Worm (Caenorhabditis elegans): ENCODE measurements around the gene ymel-1.
A peak's percentile ranks its signal among the peaks of the same experiment; 100 is the strongest.

The ymel-1 gene

DNA sequence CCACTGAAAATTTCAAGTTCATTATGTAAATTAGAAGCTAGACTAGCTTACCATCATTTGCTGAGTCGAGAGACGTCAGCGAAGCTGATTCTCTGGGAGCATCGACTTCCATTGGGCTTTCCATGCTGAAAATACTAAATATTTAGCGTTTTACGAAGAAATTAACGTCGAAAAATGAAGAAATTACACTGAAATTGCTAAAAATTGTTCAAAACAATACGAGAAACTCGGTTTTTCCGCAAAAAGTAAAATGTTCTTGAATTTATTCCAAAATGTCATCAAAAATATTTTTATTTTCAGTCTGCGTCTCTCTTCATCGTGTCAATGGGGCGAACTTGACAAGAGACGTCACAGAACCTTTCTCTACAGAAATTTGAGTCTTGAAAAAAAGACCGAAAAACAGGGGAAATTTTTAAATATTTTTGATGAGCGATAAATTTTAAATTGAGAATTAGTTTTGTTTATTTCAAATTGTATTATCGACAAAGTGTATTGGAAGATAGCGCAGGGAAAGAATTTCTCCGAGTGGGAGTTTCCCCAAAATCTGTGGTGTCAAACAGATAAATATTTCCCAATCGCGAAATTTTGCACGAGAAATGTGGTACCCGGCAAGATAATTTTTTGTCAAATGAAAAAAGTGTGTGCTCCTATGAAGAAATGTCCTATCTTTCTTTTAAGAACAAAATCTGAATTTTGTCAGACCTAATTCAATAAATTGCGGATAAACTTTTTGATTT, 44.7 kb downstream of the ymel-1 start, which contains the start of gene ecps-1 (continued):
- TF ChIP-seq mxl-3 (GFP tag; optimal IDR thresholded peaks at IDR 0.05): peak; percentile 74
- peak in 1 of 2 experiments; percentile 92 for TF ChIP-seq hif-1 (tag; optimal IDR thresholded peaks at IDR 0.05)
- TF ChIP-seq unc-130 (GFP tag; optimal IDR thresholded peaks at IDR 0.05): peak; percentile 94
- TF ChIP-seq mdt-29 (GFP tag; IDR thresholded peaks at IDR 0.05): peak; percentile 64
- no peak for TF ChIP-seq egl-27 (tag; optimal IDR thresholded peaks at IDR 0.05)
- TF ChIP-seq daf-8 (GFP tag; IDR thresholded peaks at IDR 0.05): no peak
- TF ChIP-seq mdl-1 (tag; optimal IDR thresholded peaks at IDR 0.05): peak; percentile 61 to 75
- no peak for TF ChIP-seq ceh-28 (tag; optimal IDR thresholded peaks at IDR 0.05)
- TF ChIP-seq php-3 (GFP tag; IDR thresholded peaks at IDR 0.05): 0 out of 2 replicates have a peak, but pooled peaks have one; percentile 32
- TF ChIP-seq lin-38 (GFP tag; IDR thresholded peaks at IDR 0.05): peak; percentile 99
- TF ChIP-seq ceh-44 (GFP tag; IDR thresholded peaks at IDR 0.05): peak; percentile 80; the same call in 1 of the 2 replicates
- TF ChIP-seq hlh-30 (tag; optimal IDR thresholded peaks at IDR 0.05; ENCODE audit: insufficient read depth): no peak
- no peak for TF ChIP-seq attf-4 (tag; optimal IDR thresholded peaks at IDR 0.05)
- no peak; a peak in 1 of 4 replicates for TF ChIP-seq madf-5 (GFP tag; IDR thresholded peaks at IDR 0.05)
- TF ChIP-seq aly-2 (tag; optimal IDR thresholded peaks at IDR 0.05): no peak
- peak; percentile 79 for TF ChIP-seq nhr-6 (tag; optimal IDR thresholded peaks at IDR 0.05)
- no peak for TF ChIP-seq spr-3 (GFP tag; optimal IDR thresholded peaks at IDR 0.05)
- no peak for TF ChIP-seq ctbp-1 (GFP tag; IDR thresholded peaks at IDR 0.05)
- TF ChIP-seq mep-1 (tag; optimal IDR thresholded peaks at IDR 0.05): peak; percentile 94
- peak; percentile 26 for TF ChIP-seq fkh-10 (GFP tag; optimal IDR thresholded peaks at IDR 0.05)
- peak; percentile 61 for TF ChIP-seq nhr-11 (tag; optimal IDR thresholded peaks at IDR 0.05)
- TF ChIP-seq egl-43 (GFP tag; IDR thresholded peaks at IDR 0.05): no peak
- TF ChIP-seq ztf-11 (tag; optimal IDR thresholded peaks at IDR 0.05): no peak
- TF ChIP-seq nhr-102 (tag; optimal IDR thresholded peaks at IDR 0.05): no peak
- peak; percentile 75 for TF ChIP-seq hmg-1.1 (GFP tag; IDR thresholded peaks at IDR 0.05)
- TF ChIP-seq F10B5.3 (tag; optimal IDR thresholded peaks at IDR 0.05): no peak
- no peak for TF ChIP-seq R02D3.7 (tag; optimal IDR thresholded peaks at IDR 0.05)
- TF ChIP-seq ceh-82 (tag; optimal IDR thresholded peaks at IDR 0.05): no peak
- TF ChIP-seq spr-1 (tag; optimal IDR thresholded peaks at IDR 0.05): no peak
- TF ChIP-seq zag-1 (tag; optimal IDR thresholded peaks at IDR 0.05): no peak

- TF ChIP-seq zag-1 (tag; optimal IDR thresholded peaks at IDR 0.05): no peak
- TF ChIP-seq fos-1 (tag; optimal IDR thresholded peaks at IDR 0.05): no peak
- no peak for TF ChIP-seq nhr-237 (tag; optimal IDR thresholded peaks at IDR 0.05)
- no peak for TF ChIP-seq unc-62 (GFP tag; optimal IDR thresholded peaks at IDR 0.05 in 1 of 2)
- TF ChIP-seq unc-62 (tag; optimal IDR thresholded peaks at IDR 0.05): no peak
- TF ChIP-seq lin-15B (tag; optimal IDR thresholded peaks at IDR 0.05): peak; percentile 72
- peak; percentile 98 for TF ChIP-seq ceh-44 (GFP tag; IDR thresholded peaks at IDR 0.05)
- 0 out of 2 replicates have a peak, but pooled peaks have one; percentile 63 for TF ChIP-seq tag-97 (GFP tag; IDR thresholded peaks at IDR 0.05)
- peak; percentile 97 for TF ChIP-seq mxl-3 (GFP tag; optimal IDR thresholded peaks at IDR 0.05)
- TF ChIP-seq Y105C5A.15 (GFP tag; IDR thresholded peaks at IDR 0.05): 0 out of 2 replicates have a peak, but pooled peaks have one; percentile 80
- TF ChIP-seq Y75B8A.6 (GFP tag; IDR thresholded peaks at IDR 0.05): peak; percentile 71; the same call in 1 of the 2 replicates
- TF ChIP-seq dmd-6 (GFP tag; IDR thresholded peaks at IDR 0.05): peak; percentile 87
- TF ChIP-seq daf-12 (tag; optimal IDR thresholded peaks at IDR 0.05): no peak
- TF ChIP-seq nhr-42 (GFP tag; IDR thresholded peaks at IDR 0.05): peak; percentile 88
- TF ChIP-seq ceh-28 (tag; optimal IDR thresholded peaks at IDR 0.05): peak; percentile 45
- TF ChIP-seq arid-1 (GFP tag; conservative IDR thresholded peaks at IDR 0.05): peak; percentile 97
- TF ChIP-seq lin-39 (tag; optimal IDR thresholded peaks at IDR 0.05): no peak
- peak; percentile 84 for TF ChIP-seq lin-29 (GFP tag; IDR thresholded peaks at IDR 0.05)
- TF ChIP-seq spr-1 (tag; optimal IDR thresholded peaks at IDR 0.05): peak; percentile 90
- no peak for TF ChIP-seq nhr-6 (tag; optimal IDR thresholded peaks at IDR 0.05)
- TF ChIP-seq madf-9 (GFP tag; conservative IDR thresholded peaks at IDR 0.05): peak; percentile 99
- TF ChIP-seq D1046.2 (GFP tag; IDR thresholded peaks at IDR 0.05): peak; percentile 94
- no peak for TF ChIP-seq cey-2 (tag; optimal IDR thresholded peaks at IDR 0.05; ENCODE audit: borderline replicate concordance, insufficient read depth)
- peak; percentile 81 for TF ChIP-seq spr-3 (GFP tag; optimal IDR thresholded peaks at IDR 0.05)
- TF ChIP-seq hif-1 (tag; optimal IDR thresholded peaks at IDR 0.05): peak in 1 of 2 experiments; percentile 79
- peak; percentile 85 for TF ChIP-seq F44E2.7 (GFP tag; IDR thresholded peaks at IDR 0.05)
- TF ChIP-seq lin-13 (GFP tag; optimal IDR thresholded peaks at IDR 0.05): peak; percentile 83
- TF ChIP-seq nhr-10 (tag; optimal IDR thresholded peaks at IDR 0.05): peak; percentile 26
Observed at ce11 chrIII:10461164-10461546, 45.2 kb downstream of the ymel-1 start, which contains the start of gene atx-2. Gene atx-2 (plus strand): TSS chrIII:10461389.

All from whole organism, L4 larva.